Worm (Caenorhabditis elegans) whole organism, L1 larva: Measurements from ENCODE around the gene cyp-13A3.
A peak's percentile ranks its signal among the peaks of the same experiment; 100 is the strongest.

ENCODE experiments used
- C34B4.2 ChIP-seq: sonication (generic microtip); optimal IDR thresholded peaks from 2 replicates; lab custom pipeline; 2017; ENCODE audit warnings: mild to moderate bottlenecking, missing genetic modification characterization, missing compliant biosample characterization
- Y116A8C.19 ChIP-seq: sonication (generic microtip); optimal IDR thresholded peaks from 2 replicates; lab custom pipeline; 2016; ENCODE audit warnings: missing compliant biosample characterization, missing genetic modification characterization, borderline replicate concordance
- aha-1 ChIP-seq: fragments of 150-350 bp; optimal IDR thresholded peaks from 2 replicates; lab custom pipeline; 2014; ENCODE audit warnings: missing biosample characterization, missing genetic modification characterization
- aly-2 ChIP-seq: fragments of 150-350 bp; optimal IDR thresholded peaks from 2 replicates; lab custom pipeline; 2014; ENCODE audit warnings: missing biosample characterization, missing genetic modification characterization
- ceh-8 ChIP-seq: fragments of 200-800 bp; sonication (Bioruptor generic); optimal IDR thresholded peaks from 2 replicates; lab custom pipeline; 2018; ENCODE audit warnings: mild to moderate bottlenecking, missing genetic modification characterization, moderate library complexity, missing compliant biosample characterization
- ceh-82 ChIP-seq, 3 experiments: fragments of 150-350 bp in 1 of 3; sonication (generic microtip) in 2 of 3; optimal IDR thresholded peaks; 2 replicates each; lab custom pipeline; 2014 to 2017; ENCODE audit warnings: missing biosample characterization in 3 of 3, missing genetic modification characterization in 3 of 3
- ceh-88 ChIP-seq: fragments of 200-800 bp; sonication (Bioruptor generic); IDR thresholded peaks from 2 replicates; pipeline ENCODE4 v1.3.6; 2022; ENCODE audit warnings: missing genetic modification characterization, missing compliant biosample characterization
- dpl-1 ChIP-seq, 3 experiments: fragments of 150-350 bp in 2 of 3; sonication (generic microtip) in 1 of 3; optimal IDR thresholded peaks; 2 replicates each; lab custom pipeline; 2014 to 2017; ENCODE audit warnings: missing biosample characterization in 3 of 3, missing genetic modification characterization in 3 of 3, missing genetic modification reagents in 3 of 3
- efl-1 ChIP-seq, 4 experiments: fragments of 150-350 bp; optimal IDR thresholded peaks in 3 of 4; peaks in 1 of 4; 1 replicate in 1 of 4; 2 replicates in 3 of 4; lab custom pipeline; 2014; ENCODE audit warnings: missing biosample characterization in 2 of 4, missing genetic modification characterization in 2 of 4, missing genetic modification reagents in 2 of 4
- efl-3 ChIP-seq: fragments of 200-800 bp; sonication (Bioruptor generic); optimal IDR thresholded peaks from 2 replicates; lab custom pipeline; 2018; ENCODE audit warnings: mild to moderate bottlenecking, missing genetic modification characterization, missing compliant biosample characterization
- egl-13 ChIP-seq: sonication (generic microtip); optimal IDR thresholded peaks from 2 replicates; lab custom pipeline; 2016; ENCODE audit warnings: missing genotype, missing genetic modification reagents, missing genetic modification characterization, missing compliant biosample characterization
- egl-27 ChIP-seq, 2 experiments: fragments of 150-350 bp in 1 of 2; sonication (generic microtip); optimal IDR thresholded peaks; 3 replicates each; lab custom pipeline; 2017 to 2018; ENCODE audit warnings: missing biosample characterization in 2 of 2, missing genetic modification characterization in 2 of 2, missing genetic modification reagents in 2 of 2
- ets-5 ChIP-seq: fragments of 200-800 bp; sonication (Bioruptor generic); IDR thresholded peaks from 2 replicates; pipeline ENCODE4 v1.3.6; 2022; ENCODE audit warnings: missing genetic modification characterization, missing compliant biosample characterization
- fkh-10 ChIP-seq: sonication (generic microtip); optimal IDR thresholded peaks from 2 replicates; lab custom pipeline; 2017; ENCODE audit warnings: missing biosample characterization, missing genetic modification reagents, missing genetic modification characterization
- fkh-8 ChIP-seq: sonication (generic microtip); optimal IDR thresholded peaks from 2 replicates; lab custom pipeline; 2016; ENCODE audit warnings: mild to moderate bottlenecking, missing genetic modification characterization, missing compliant biosample characterization
- hpl-2 ChIP-seq: fragments of 150-350 bp; optimal IDR thresholded peaks from 2 replicates; lab custom pipeline; 2014; ENCODE audit warnings: missing biosample characterization, missing genetic modification reagents, missing genetic modification characterization
- irx-1 ChIP-seq: sonication (generic microtip); optimal IDR thresholded peaks from 2 replicates; lab custom pipeline; 2016; ENCODE audit warnings: missing genetic modification characterization, missing compliant biosample characterization
- isw-1 ChIP-seq: fragments of 200-800 bp; sonication (Bioruptor generic); IDR thresholded peaks from 2 replicates; pipeline ENCODE4 v1.3.6; 2022; ENCODE audit warnings: missing genetic modification characterization, missing compliant biosample characterization
- jun-1 ChIP-seq: fragments of 150-350 bp; optimal IDR thresholded peaks from 2 replicates; lab custom pipeline; 2014; ENCODE audit warnings: missing biosample characterization, missing genetic modification reagents, missing genetic modification characterization
- lin-14 ChIP-seq: fragments of 200-800 bp; sonication (Bioruptor generic); optimal IDR thresholded peaks from 2 replicates; lab custom pipeline; 2018; ENCODE audit warnings: mild to moderate bottlenecking, missing genetic modification characterization, moderate library complexity, missing compliant biosample characterization
- lin-39 ChIP-seq: fragments of 150-350 bp; optimal IDR thresholded peaks from 2 replicates; lab custom pipeline; 2014; ENCODE audit warnings: missing biosample characterization, missing genetic modification reagents, missing genetic modification characterization
- lsy-2 ChIP-seq, 2 experiments: fragments of 150-350 bp; optimal IDR thresholded peaks; 2 replicates each; lab custom pipeline; 2014; ENCODE audit warnings: missing biosample characterization in 2 of 2, missing genetic modification characterization in 2 of 2
- mab-9 ChIP-seq: fragments of 200-800 bp; sonication (Bioruptor generic); IDR thresholded peaks from 2 replicates; pipeline ENCODE4 v1.3.6; 2022; ENCODE audit warnings: missing genetic modification reagents, missing genetic modification characterization, missing compliant biosample characterization
- nhr-11 ChIP-seq: fragments of 150-350 bp; optimal IDR thresholded peaks from 2 replicates; lab custom pipeline; 2014; ENCODE audit warnings: missing biosample characterization, missing genetic modification characterization
- nhr-19 ChIP-seq: fragments of 200-800 bp; sonication (Bioruptor generic); conservative IDR thresholded peaks from 2 replicates; pipeline ENCODE4 v1.3.6; 2022; ENCODE audit warnings: missing genetic modification characterization, missing compliant biosample characterization
- nhr-20 ChIP-seq: sonication (generic microtip); optimal IDR thresholded peaks from 2 replicates; lab custom pipeline; 2016; ENCODE audit warnings: mild to moderate bottlenecking, missing genetic modification characterization, missing compliant biosample characterization
- nhr-237 ChIP-seq: fragments of 150-350 bp; optimal IDR thresholded peaks from 2 replicates; lab custom pipeline; 2014; ENCODE audit warnings: missing biosample characterization, missing genetic modification characterization
- nhr-28 ChIP-seq: fragments of 150-350 bp; optimal IDR thresholded peaks from 2 replicates; lab custom pipeline; 2014; ENCODE audit warnings: missing biosample characterization, missing genetic modification characterization
- nhr-71 ChIP-seq: sonication (generic microtip); optimal IDR thresholded peaks from 2 replicates; lab custom pipeline; 2016; ENCODE audit warnings: mild to moderate bottlenecking, missing genetic modification characterization, moderate library complexity, missing compliant biosample characterization
- nhr-76 ChIP-seq: sonication (generic microtip); optimal IDR thresholded peaks from 2 replicates; lab custom pipeline; 2017; ENCODE audit warnings: missing biosample characterization, missing genetic modification characterization
- nhr-90 ChIP-seq: sonication (generic microtip); optimal IDR thresholded peaks from 2 replicates; lab custom pipeline; 2016; ENCODE audit warnings: mild to moderate bottlenecking, missing genetic modification characterization, missing compliant biosample characterization; ENCODE audit not compliant: poor library complexity
- pag-3 ChIP-seq: sonication (generic microtip); optimal IDR thresholded peaks from 2 replicates; lab custom pipeline; 2017; ENCODE audit warnings: missing genetic modification characterization, mild to moderate bottlenecking, missing compliant biosample characterization, antibody characterized with exemption, borderline replicate concordance; ENCODE audit not compliant: insufficient read depth
- rnt-1 ChIP-seq: sonication (generic microtip); optimal IDR thresholded peaks from 2 replicates; lab custom pipeline; 2016; ENCODE audit warnings: mild to moderate bottlenecking, missing genetic modification characterization, moderate library complexity, missing compliant biosample characterization
- snu-23 ChIP-seq: sonication (generic microtip); optimal IDR thresholded peaks from 2 replicates; lab custom pipeline; 2016; ENCODE audit warnings: missing genetic modification characterization, missing compliant biosample characterization
- sox-4 ChIP-seq: sonication (generic microtip); optimal IDR thresholded peaks from 2 replicates; lab custom pipeline; 2016; ENCODE audit warnings: missing genetic modification characterization, missing compliant biosample characterization
- sup-37 ChIP-seq: fragments of 200-800 bp; sonication (Bioruptor generic); optimal IDR thresholded peaks from 2 replicates; lab custom pipeline; 2018; ENCODE audit warnings: mild to moderate bottlenecking, missing genetic modification characterization, missing compliant biosample characterization
- swsn-7 ChIP-seq: sonication (generic microtip); optimal IDR thresholded peaks from 2 replicates; lab custom pipeline; 2016; ENCODE audit warnings: missing genetic modification characterization, missing compliant biosample characterization
- tlp-1 ChIP-seq: fragments of 150-350 bp; optimal IDR thresholded peaks from 2 replicates; lab custom pipeline; 2014; ENCODE audit warnings: missing biosample characterization, missing genetic modification characterization
- unc-130 ChIP-seq: fragments of 150-350 bp; optimal IDR thresholded peaks from 2 replicates; lab custom pipeline; 2017; ENCODE audit warnings: missing biosample characterization, missing genetic modification characterization, inconsistent platforms
- vab-15 ChIP-seq: sonication (generic microtip); optimal IDR thresholded peaks from 2 replicates; lab custom pipeline; 2017; ENCODE audit warnings: missing genotype, mild to moderate bottlenecking, missing genetic modification characterization, missing compliant biosample characterization
- zag-1 ChIP-seq: fragments of 150-350 bp; optimal IDR thresholded peaks from 2 replicates; lab custom pipeline; 2014; ENCODE audit warnings: missing biosample characterization, missing genetic modification characterization
- ztf-4 ChIP-seq: fragments of 150-350 bp; optimal IDR thresholded peaks from 2 replicates; lab custom pipeline; 2014; ENCODE audit warnings: missing biosample characterization, missing genetic modification characterization

The cyp-13A3 gene

ce11 chrII:9757651-9758282 is 35.3 kb downstream of the cyp-13A3 start, which contains the start of gene shk-1:
Gene shk-1, plus strand, starts transcription at chrII:9758232.
- TF ChIP-seq sox-4 (tag; lab: Kevin White, UChicago) (no peak), ceh-88 (no peak), fkh-10 (no peak), sup-37 (GFP tag; lab: Kevin White, UChicago) (no peak), mab-9 (GFP tag; lab: Robert Waterston, UW) (no peak), efl-1 (optimal IDR thresholded peaks at IDR 0.05; lab: Kevin White, UChicago) (no peak), efl-1 (GFP tag; optimal IDR thresholded peaks at IDR 0.05 in 1 of 2; lab: Kevin White, UChicago) (peak in 1 of 2 experiments; percentile 14), nhr-76 (tag; lab: Kevin White, UChicago) (no peak), snu-23 (peak; percentile 27), C34B4.2 (tag; lab: Kevin White, UChicago) (no peak), isw-1 (GFP tag; lab: Robert Waterston, UW) (no peak), egl-27 (tag; optimal IDR thresholded peaks at IDR 0.05; lab: Kevin White, UChicago) (no peak), egl-13 (tag; lab: Kevin White, UChicago) (no peak), nhr-237 (tag; lab: Kevin White, UChicago) (no peak), hpl-2 (GFP tag; lab: Kevin White, UChicago) (no peak), vab-15 (tag; lab: Kevin White, UChicago) (no peak), efl-3 (GFP tag; lab: Kevin White, UChicago) (no peak), nhr-90 (tag; lab: Kevin White, UChicago) (no peak), lsy-2 (tag; optimal IDR thresholded peaks at IDR 0.05; lab: Kevin White, UChicago) (peak in 1 of 2 experiments; percentile 47), pag-3 (tag; lab: Kevin White, UChicago) (peak; percentile 72), ceh-82 (tag; optimal IDR thresholded peaks at IDR 0.05; lab: Kevin White, UChicago) (no peak), lin-14 (peak; percentile 88), fkh-8 (tag; lab: Kevin White, UChicago) (no peak), swsn-7 (tag; lab: Kevin White, UChicago) (peak; percentile 16), nhr-19 (GFP tag; lab: Robert Waterston, UW) (peak; percentile 17; the same call in 1 of the 2 replicates), nhr-28 (tag; lab: Kevin White, UChicago) (no peak), tlp-1 (no peak), Y116A8C.19 (tag; lab: Kevin White, UChicago) (no peak), aly-2 (tag; lab: Kevin White, UChicago) (no peak), unc-130 (tag; lab: Kevin White, UChicago) (no peak), nhr-71 (tag; lab: Kevin White, UChicago) (peak; percentile 71), irx-1 (tag; lab: Kevin White, UChicago) (no peak), nhr-11 (tag; lab: Kevin White, UChicago) (peak; percentile 14), lin-39 (tag; lab: Kevin White, UChicago) (no peak), aha-1 (tag; lab: Kevin White, UChicago) (no peak), rnt-1 (peak; percentile 77), jun-1 (no peak), zag-1 (tag; lab: Kevin White, UChicago) (no peak), ztf-4 (tag; lab: Kevin White, UChicago) (no peak), ets-5 (GFP tag; lab: Robert Waterston, UW) (no peak), dpl-1 (GFP tag; optimal IDR thresholded peaks at IDR 0.05; lab: Kevin White, UChicago) (no peak), ceh-8 (no peak), nhr-20 (peak; percentile 21)
